Worm (Caenorhabditis elegans) whole organism, early embryonic: ENCODE data around the gene srlf-27.

Experiments
- ama-1 ChIP-seq: fragments of 150-350 bp; optimal IDR thresholded peaks from 2 replicates; lab custom pipeline; 2014
- tbx-11 ChIP-seq: fragments of 200-800 bp; sonication (Bioruptor generic); IDR thresholded peaks from 2 replicates; pipeline ENCODE4 v1.3.6; 2022; ENCODE audit warnings: missing genetic modification characterization, missing compliant biosample characterization
- tbx-37 ChIP-seq: fragments of 200-800 bp; sonication (Bioruptor generic); conservative IDR thresholded peaks from 2 replicates; pipeline ENCODE4 v1.3.6; 2022; ENCODE audit warnings: missing genetic modification reagents, missing genetic modification characterization, missing compliant biosample characterization
- tra-4 ChIP-seq: sonication (generic microtip); optimal IDR thresholded peaks from 2 replicates; lab custom pipeline; 2017; ENCODE audit warnings: missing genetic modification characterization, missing compliant biosample characterization

DNA sequence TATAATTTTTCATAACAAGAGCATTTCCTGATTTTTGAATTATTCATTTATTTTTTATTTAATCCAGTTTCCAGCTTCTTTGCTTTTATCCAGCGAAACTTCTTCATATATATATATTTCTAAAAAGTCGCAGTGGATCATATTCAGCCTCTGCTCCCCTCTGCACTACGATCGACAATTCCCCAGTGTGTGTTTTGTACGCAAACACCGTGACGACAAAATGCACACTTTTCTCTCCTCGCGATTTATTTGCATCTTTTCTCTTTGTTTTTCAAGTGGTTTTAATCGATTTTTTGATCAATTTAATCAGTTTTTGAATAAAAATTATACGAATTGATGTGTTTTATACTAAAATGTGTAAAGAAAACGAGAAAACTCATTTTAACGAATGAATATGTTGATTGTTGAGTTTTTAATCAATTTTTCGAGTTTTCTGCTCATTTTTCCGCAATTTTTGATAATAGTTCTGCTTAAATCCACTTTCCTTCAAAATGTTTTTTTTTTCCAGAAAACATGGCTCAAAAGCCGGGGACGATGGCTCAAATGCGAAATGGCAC, 19.1 kb downstream of the srlf-27 start, which contains the start of gene Y57G11C.33:
- TF ChIP-seq ama-1 (lab: Kevin White, UChicago) (no peak), tbx-37 (GFP tag; lab: Robert Waterston, UW) (no peak), tbx-11 (GFP tag; lab: Robert Waterston, UW) (no peak), tra-4 (tag; lab: Kevin White, UChicago) (no peak)
